Fruit fly (Drosophila melanogaster) whole organism, wandering third instar larva: ENCODE measurements around the gene CG12502.
A peak's percentile ranks its signal among the peaks of the same experiment; 100 is the strongest.

ENCODE experiments used
- CG32264 ChIP-seq: fragments of 200-800 bp; sonication (Bioruptor generic); optimal IDR thresholded peaks from 2 replicates; lab custom pipeline; 2016; ENCODE audit warnings: missing biosample characterization, missing genetic modification characterization
- CG9705 ChIP-seq: fragments of 200-800 bp; sonication (Bioruptor generic); optimal IDR thresholded peaks from 2 replicates; lab custom pipeline; 2018; ENCODE audit warnings: missing biosample characterization, mild to moderate bottlenecking, missing genetic modification characterization
- Dfd ChIP-seq: fragments of >200 bp; optimal IDR thresholded peaks from 2 replicates; lab custom pipeline; 2017; ENCODE audit warnings: missing biosample characterization, missing genetic modification characterization
- HLH106 ChIP-seq: fragments of 200-800 bp; optimal IDR thresholded peaks from 3 replicates; lab custom pipeline; 2019; ENCODE audit warnings: missing biosample characterization, mild to moderate bottlenecking, missing genetic modification characterization, moderate library complexity
- Hr83 ChIP-seq: fragments of 200-300 bp; sonication (Bioruptor generic); optimal IDR thresholded peaks from 2 replicates; lab custom pipeline; 2016; ENCODE audit warnings: missing biosample characterization, mild to moderate bottlenecking, missing genetic modification characterization, moderate library complexity; ENCODE audit not compliant: poor library complexity, severe bottlenecking
- Jra ChIP-seq: sonication (Bioruptor generic); optimal IDR thresholded peaks from 2 replicates; lab custom pipeline; 2016; ENCODE audit warnings: missing biosample characterization, missing genetic modification characterization
- Mio ChIP-seq: sonication (Bioruptor generic); optimal IDR thresholded peaks from 2 replicates; lab custom pipeline; 2016; ENCODE audit warnings: missing biosample characterization, missing genetic modification characterization
- Rel ChIP-seq, 2 experiments: fragments of 200-800 bp; sonication (Bioruptor generic) in 1 of 2; optimal IDR thresholded peaks; 2 replicates in 1 of 2; 3 replicates in 1 of 2; lab custom pipeline; 2016 to 2019; ENCODE audit warnings: mild to moderate bottlenecking in 2 of 2, missing biosample characterization in 2 of 2, missing genetic modification characterization in 2 of 2, moderate library complexity in 1 of 2
- Sp1 ChIP-seq: fragments of 200-800 bp; sonication (Bioruptor generic); optimal IDR thresholded peaks from 3 replicates; lab custom pipeline; 2019; ENCODE audit warnings: missing biosample characterization, mild to moderate bottlenecking, missing genetic modification characterization, moderate library complexity
- br ChIP-seq: fragments of 200-800 bp; sonication (Bioruptor generic); optimal IDR thresholded peaks from 2 replicates; lab custom pipeline; 2016; ENCODE audit warnings: missing biosample characterization, missing genetic modification characterization
- dmrt93B ChIP-seq: fragments of 200-800 bp; sonication (Bioruptor generic); optimal IDR thresholded peaks from 2 replicates; lab custom pipeline; 2018; ENCODE audit warnings: missing biosample characterization, mild to moderate bottlenecking, missing genetic modification characterization
- dsf ChIP-seq: sonication (Bioruptor generic); optimal IDR thresholded peaks from 2 replicates; lab custom pipeline; 2016; ENCODE audit warnings: missing biosample characterization, missing genetic modification characterization, borderline replicate concordance
- ey ChIP-seq: fragments of 200-800 bp; sonication (Bioruptor generic); optimal IDR thresholded peaks from 2 replicates; lab custom pipeline; 2016; ENCODE audit warnings: missing biosample characterization, missing genetic modification characterization
- foxo ChIP-seq, 2 experiments: fragments of 200-800 bp; sonication (Bioruptor generic); optimal IDR thresholded peaks; 2 replicates in 1 of 2; 3 replicates in 1 of 2; lab custom pipeline; 2016 to 2017; ENCODE audit warnings: missing biosample characterization in 2 of 2, missing genetic modification characterization in 2 of 2
- fru ChIP-seq: fragments of 200-800 bp; sonication (Bioruptor generic); optimal IDR thresholded peaks from 3 replicates; lab custom pipeline; 2016; ENCODE audit warnings: missing biosample characterization, mild to moderate bottlenecking, missing genetic modification characterization
- psq ChIP-seq: fragments of 200-800 bp; sonication (Bioruptor generic); optimal IDR thresholded peaks from 3 replicates; lab custom pipeline; 2017; ENCODE audit warnings: missing biosample characterization, mild to moderate bottlenecking, missing genetic modification characterization, moderate library complexity
- rgr ChIP-seq: fragments of 200-800 bp; sonication (Bioruptor generic); optimal IDR thresholded peaks from 3 replicates; lab custom pipeline; 2016; ENCODE audit warnings: missing biosample characterization, mild to moderate bottlenecking, missing genetic modification characterization
- tai ChIP-seq: sonication (Bioruptor generic); optimal IDR thresholded peaks from 2 replicates; lab custom pipeline; 2016; ENCODE audit warnings: missing biosample characterization, missing genetic modification characterization
- woc ChIP-seq: sonication (Bioruptor generic); optimal IDR thresholded peaks from 2 replicates; lab custom pipeline; 2016; ENCODE audit warnings: missing biosample characterization, mild to moderate bottlenecking, missing genetic modification characterization

The CG12502 gene

DNA sequence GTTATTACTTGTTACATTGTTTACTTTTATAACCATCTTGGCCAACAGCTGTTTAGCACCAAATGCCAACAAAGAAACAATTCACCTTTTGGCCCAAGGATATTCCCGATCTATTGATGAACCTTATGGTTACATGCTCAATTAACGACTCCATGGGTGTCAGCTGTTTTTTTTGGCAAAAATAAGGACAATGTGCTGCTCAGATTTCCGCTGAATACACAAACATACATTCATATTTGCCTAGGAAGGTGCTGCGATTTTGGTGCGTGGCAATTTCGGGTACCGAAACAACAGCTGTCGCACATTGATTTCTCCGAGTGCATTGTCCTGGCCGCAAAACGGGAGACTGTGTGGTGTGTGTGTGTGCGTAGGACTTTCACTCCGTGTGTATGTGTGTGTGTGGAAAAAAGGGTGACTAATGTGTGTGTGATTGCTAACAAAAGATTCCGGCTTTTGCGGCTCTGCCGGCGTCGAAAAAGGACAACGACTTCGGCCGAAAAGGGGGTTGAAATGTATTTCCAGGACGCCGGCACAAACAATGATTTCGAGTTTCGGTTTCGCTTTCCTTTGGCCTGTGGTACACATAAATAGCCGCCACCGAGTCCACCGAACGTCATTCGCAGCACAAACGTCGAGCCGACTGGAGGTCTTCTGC, 43.4 kb downstream of the CG12502 start, which contains the start of gene nerfin-1:
TSS of gene nerfin-1 (plus strand) at position 605 of the 655 bp plus-strand sequence.
- no peak for TF ChIP-seq Hr83 (GFP tag; lab: Kevin White, UChicago)
- peak; percentile 31 for TF ChIP-seq ey (GFP tag; lab: Kevin White, UChicago)
- peak in 1 of 2 experiments; percentile 5 for TF ChIP-seq foxo (GFP tag; optimal IDR thresholded peaks at IDR 0.05; lab: Kevin White, UChicago)
- TF ChIP-seq fru (GFP tag; lab: Kevin White, UChicago) = no peak
- peak; percentile 17 for TF ChIP-seq HLH106 (tag; lab: Kevin White, UChicago)
- TF ChIP-seq tai (GFP tag; lab: Kevin White, UChicago) = no peak
- TF ChIP-seq dmrt93B (GFP tag; lab: Kevin White, UChicago) = peak; percentile 1
- TF ChIP-seq Sp1 (GFP tag; lab: Kevin White, UChicago) = peak; percentile 35
- no peak for TF ChIP-seq rgr (GFP tag; lab: Kevin White, UChicago)
- TF ChIP-seq CG9705 (GFP tag; lab: Kevin White, UChicago) = no peak
- peak; percentile 13 for TF ChIP-seq psq

dm6 chr3L:912406-913369, 47.5 kb downstream of the CG12502 start:
- no peak for TF ChIP-seq CG32264

DNA sequence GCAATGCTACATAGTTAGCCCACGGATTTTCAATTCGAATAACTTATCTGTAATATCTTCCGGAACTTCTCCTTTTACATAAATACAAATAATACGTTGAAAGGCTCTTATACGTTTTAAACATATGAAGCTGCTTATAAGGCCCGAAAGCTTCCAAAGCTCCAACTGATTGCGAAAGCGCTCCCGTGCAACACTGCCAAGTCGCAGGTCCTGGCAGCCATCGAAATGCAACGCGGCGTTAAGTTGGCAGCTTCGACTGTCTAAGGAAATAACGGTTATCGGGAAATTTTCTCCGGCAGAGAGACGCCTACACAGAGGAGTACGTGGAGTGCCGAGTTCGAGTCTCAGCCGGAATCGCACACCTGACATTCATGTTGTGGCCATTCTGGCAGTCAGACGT, 48.5 kb downstream of the CG12502 start, which contains the start of gene Glut1:
TSS of gene Glut1 (plus strand) at position 393 of the 400 bp plus-strand sequence.
- no peak for TF ChIP-seq dsf (GFP tag; lab: Kevin White, UChicago)
- no peak for TF ChIP-seq Sp1 (GFP tag; lab: Kevin White, UChicago)
- no peak for TF ChIP-seq Rel (GFP tag; optimal IDR thresholded peaks at IDR 0.05; lab: Kevin White, UChicago)
- no peak for TF ChIP-seq Rel (tag; optimal IDR thresholded peaks at IDR 0.05; lab: Kevin White, UChicago)
- TF ChIP-seq tai (GFP tag; lab: Kevin White, UChicago) = no peak
- no peak for TF ChIP-seq fru (GFP tag; lab: Kevin White, UChicago)
- TF ChIP-seq foxo (GFP tag; optimal IDR thresholded peaks at IDR 0.05; lab: Kevin White, UChicago) = no peak
- TF ChIP-seq br (GFP tag; lab: Kevin White, UChicago) = no peak
- TF ChIP-seq Jra (GFP tag; lab: Kevin White, UChicago) = no peak
- no peak for TF ChIP-seq psq
- TF ChIP-seq Mio (GFP tag; lab: Kevin White, UChicago) = no peak
- TF ChIP-seq Hr83 (GFP tag; lab: Kevin White, UChicago) = no peak

dm6 chr3L:914852-915251, 49.7 kb downstream of the CG12502 start:
- peak; percentile 72 for TF ChIP-seq Dfd (GFP tag; lab: Kevin White, UChicago)
- TF ChIP-seq CG9705 (GFP tag; lab: Kevin White, UChicago) = no peak

DNA sequence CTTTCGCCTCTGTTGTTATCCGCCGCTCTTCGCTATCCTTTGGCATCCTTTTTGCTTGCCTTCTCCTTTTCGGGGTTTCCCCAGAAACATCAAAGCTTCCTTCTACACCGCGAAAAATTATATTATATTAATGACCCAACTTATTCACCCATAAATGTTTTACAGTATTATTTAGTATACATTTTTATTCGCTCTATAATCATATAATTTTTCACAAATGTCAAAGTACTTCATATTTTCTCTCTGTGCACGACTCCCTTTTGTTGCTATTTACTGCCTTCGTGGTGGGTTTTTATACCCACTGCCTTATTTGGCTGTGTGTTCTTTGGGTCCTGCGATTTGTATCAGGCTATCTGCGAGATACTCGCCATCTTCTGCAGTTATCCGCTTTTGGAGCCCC, 52.0 kb downstream of the CG12502 start:
- TF ChIP-seq woc (GFP tag; lab: Kevin White, UChicago) (no peak), HLH106 (tag; lab: Kevin White, UChicago) (peak; percentile 45)
